Fruit fly (Drosophila melanogaster): Measurements from ENCODE around the gene Syx17.

The Syx17 gene

DNA sequence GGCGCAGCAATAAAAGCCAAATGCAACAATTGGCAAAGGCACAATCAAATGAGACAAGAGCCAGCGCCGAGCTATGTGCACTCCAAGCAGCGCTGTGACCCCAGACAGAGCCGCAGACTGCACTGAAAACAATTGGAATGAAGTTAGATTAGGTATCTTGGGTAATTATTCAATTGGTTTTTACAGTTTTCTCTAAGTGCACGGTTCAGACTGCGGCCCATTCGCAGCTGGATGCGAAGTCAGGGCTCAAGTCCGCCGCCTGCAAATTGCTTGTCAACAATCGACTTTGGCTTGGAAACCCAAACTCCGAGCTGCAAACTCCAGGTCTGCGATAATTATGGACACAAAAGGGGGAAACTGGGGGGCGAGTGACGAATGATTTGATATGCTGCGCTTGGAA is 9.6 kb upstream of the Syx17 start:
- TF ChIP-seq psq (optimal IDR thresholded peaks at IDR 0.05) (no peak), Sin3A (optimal IDR thresholded peaks at IDR 0.05) (no peak), h (optimal IDR thresholded peaks at IDR 0.05) (no peak), insv (optimal IDR thresholded peaks at IDR 0.05) (no peak), Myc (optimal IDR thresholded peaks at IDR 0.05) (no peak), ttk (optimal IDR thresholded peaks at IDR 0.05) (no peak)

DNA sequence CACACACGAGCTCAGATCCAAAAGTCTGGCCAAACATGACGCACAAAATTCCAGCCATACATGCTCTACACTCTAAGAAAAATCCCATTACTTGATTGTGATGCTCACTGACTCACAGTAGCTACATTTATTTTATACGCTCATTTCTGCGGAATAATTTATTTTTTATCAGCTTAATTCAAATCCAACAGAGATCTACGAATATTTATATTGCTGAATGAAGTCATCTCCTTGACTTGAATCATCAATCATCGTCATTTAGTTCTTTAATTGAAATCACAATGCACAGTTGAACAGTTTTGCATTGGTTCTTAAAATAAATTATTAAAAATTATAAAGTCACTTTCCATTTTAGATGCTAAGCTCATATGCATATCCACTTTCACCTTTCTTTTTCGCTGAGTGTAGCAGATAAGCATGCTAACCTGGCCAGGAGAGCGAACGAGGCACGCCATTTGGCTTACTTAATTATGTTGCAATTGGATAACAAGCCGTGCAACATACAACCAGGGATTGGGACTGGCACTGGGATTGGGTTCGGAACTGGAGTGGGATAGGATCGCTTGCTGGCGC is 7.7 kb upstream of the Syx17 start:
- TF ChIP-seq ttk (optimal IDR thresholded peaks at IDR 0.05): no peak
- TF ChIP-seq insv (optimal IDR thresholded peaks at IDR 0.05): no peak

DNA sequence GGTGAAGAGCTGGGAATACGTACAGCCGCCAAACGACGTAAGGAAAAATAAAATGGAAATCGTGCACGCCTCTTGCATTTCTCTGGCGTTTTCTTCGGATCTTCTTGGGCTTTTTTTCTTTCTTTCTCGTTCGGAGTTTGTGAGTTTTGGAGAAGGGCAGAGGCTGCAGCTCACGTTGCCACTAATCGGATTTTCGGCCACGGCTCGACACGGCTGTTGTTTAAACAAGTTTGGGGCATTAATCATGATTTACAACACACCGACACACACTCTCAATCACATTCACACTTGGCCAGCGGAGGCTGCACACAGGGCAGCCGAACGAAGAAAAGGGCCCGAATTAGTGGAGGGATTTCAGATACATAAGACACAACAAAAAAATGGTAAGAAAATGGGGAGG is 6.9 kb upstream of the Syx17 start:
- TF ChIP-seq Myc (optimal IDR thresholded peaks at IDR 0.05) (no peak), ttk (optimal IDR thresholded peaks at IDR 0.05) (no peak), insv (optimal IDR thresholded peaks at IDR 0.05) (no peak), h (optimal IDR thresholded peaks at IDR 0.05) (no peak), psq (optimal IDR thresholded peaks at IDR 0.05) (no peak), Sin3A (optimal IDR thresholded peaks at IDR 0.05) (no peak)

DNA sequence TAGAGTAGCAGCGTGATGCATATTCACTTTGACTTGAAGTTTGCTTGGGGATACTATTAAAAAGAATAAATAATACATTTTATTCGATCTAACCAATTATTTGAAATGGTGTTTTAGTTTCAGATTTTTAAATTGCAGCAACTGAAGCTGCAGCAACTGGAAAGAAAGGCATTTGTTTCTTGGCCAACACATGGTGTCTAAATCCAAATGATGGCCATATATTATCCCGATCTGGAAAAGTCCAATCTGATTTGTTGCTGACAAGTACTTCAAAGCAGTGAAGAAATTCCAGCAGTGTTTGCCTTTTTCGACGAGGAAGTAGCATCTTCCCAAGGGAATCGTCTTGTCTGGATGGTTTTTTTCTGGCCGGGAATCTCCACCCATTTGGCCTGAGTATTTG is 6.2 kb upstream of the Syx17 start:
- no peak for TF ChIP-seq h (optimal IDR thresholded peaks at IDR 0.05)
- no peak for TF ChIP-seq ttk (optimal IDR thresholded peaks at IDR 0.05)
- TF ChIP-seq psq (optimal IDR thresholded peaks at IDR 0.05): no peak
- TF ChIP-seq Sin3A (optimal IDR thresholded peaks at IDR 0.05): no peak
- TF ChIP-seq Myc (optimal IDR thresholded peaks at IDR 0.05): no peak
- no peak for TF ChIP-seq insv (optimal IDR thresholded peaks at IDR 0.05)

DNA sequence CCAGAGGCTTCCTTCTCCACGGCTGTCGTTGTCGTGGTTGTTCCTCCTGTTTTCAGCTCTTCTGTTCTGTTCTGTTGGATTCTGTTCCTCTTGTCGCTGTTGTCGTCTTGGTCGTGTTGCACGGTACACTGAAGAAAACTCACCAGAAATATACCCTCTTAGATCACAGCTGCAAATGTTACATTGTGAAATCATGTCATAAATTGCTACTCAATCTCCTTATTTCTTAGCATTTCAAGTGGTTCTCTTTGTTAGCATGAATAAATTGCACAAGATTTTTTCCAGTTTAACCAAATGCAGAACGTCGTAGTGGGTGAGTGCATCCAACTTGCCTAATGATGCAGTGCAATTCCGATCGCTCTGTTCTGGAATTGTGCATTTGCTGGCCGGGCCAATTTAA is 5.4 kb upstream of the Syx17 start:
- TF ChIP-seq Sin3A (optimal IDR thresholded peaks at IDR 0.05) (no peak), insv (optimal IDR thresholded peaks at IDR 0.05) (no peak), h (optimal IDR thresholded peaks at IDR 0.05) (no peak), ttk (optimal IDR thresholded peaks at IDR 0.05) (no peak), Myc (optimal IDR thresholded peaks at IDR 0.05) (no peak), psq (optimal IDR thresholded peaks at IDR 0.05) (no peak)

DNA sequence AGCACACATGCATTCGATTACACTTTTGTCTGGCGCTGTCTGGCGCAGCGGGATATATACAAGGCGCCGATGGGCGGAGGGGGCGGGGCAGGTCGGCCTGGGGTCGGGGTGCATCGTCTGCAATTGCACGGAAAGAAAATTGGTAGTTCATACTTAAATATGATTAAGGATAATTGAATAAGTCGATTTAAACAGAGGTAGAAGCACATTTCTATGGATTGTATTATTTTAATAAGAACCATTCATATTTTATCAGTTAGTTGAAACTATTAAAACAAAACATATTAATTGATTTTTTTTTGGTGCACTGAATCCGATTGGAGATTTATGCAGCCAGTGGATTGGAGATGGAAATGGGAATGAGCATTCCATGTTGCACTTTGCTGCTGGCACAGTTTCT is 3.4 kb upstream of the Syx17 start:
- TF ChIP-seq ttk (optimal IDR thresholded peaks at IDR 0.05) (no peak), h (optimal IDR thresholded peaks at IDR 0.05) (no peak), insv (optimal IDR thresholded peaks at IDR 0.05) (no peak)

DNA sequence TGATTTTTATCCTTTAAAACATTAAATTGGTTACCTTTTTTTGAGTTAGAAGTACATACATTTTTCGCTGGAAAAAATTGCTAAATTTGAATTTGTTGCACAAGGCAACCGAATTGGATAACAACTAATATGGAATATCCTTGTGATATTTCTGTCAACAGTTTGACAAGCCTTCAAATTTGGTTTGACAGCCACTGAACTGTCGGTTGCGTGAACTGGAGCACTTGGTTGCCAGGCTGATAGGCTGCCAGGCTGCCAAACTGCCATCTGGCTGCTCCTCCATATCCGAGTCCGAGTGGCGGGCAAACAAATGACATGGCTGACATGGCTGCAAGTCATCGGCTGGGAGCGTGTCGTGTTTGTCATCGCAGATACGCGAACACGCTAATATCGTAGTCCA is 2.0 kb upstream of the Syx17 start:
- no peak for TF ChIP-seq psq (optimal IDR thresholded peaks at IDR 0.05)
- no peak for TF ChIP-seq insv (optimal IDR thresholded peaks at IDR 0.05)
- no peak for TF ChIP-seq h (optimal IDR thresholded peaks at IDR 0.05)
- no peak for TF ChIP-seq ttk (optimal IDR thresholded peaks at IDR 0.05)
- no peak for TF ChIP-seq Myc (optimal IDR thresholded peaks at IDR 0.05)
- TF ChIP-seq Sin3A (optimal IDR thresholded peaks at IDR 0.05): no peak

DNA sequence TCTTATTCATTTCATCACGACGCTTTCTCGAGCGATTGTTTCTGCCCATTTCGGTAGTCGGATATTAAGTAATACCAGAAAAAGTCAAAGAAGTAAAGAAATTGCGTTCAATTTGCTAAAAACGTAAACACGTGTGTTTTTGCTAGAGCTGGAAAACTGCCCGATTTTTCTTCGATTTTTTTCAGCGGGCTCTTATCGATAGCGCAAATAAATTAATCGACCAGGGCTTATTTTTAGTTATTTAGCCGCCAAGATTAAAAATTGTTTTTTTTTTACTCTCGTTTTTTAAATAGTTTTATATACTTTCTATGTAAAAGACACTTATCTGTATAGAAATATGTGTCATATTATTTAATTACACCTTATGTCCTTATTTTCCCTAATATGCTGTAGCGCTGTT is 2.6 kb downstream of the Syx17 start, which contains the start of gene CG15019:
CG15019 (minus strand) TSS at position 138 of the 400 bp plus-strand sequence.
- no peak for TF ChIP-seq Sin3A (optimal IDR thresholded peaks at IDR 0.05)
- TF ChIP-seq psq (optimal IDR thresholded peaks at IDR 0.05): no peak
- no peak for TF ChIP-seq Myc (optimal IDR thresholded peaks at IDR 0.05)
- TF ChIP-seq insv (optimal IDR thresholded peaks at IDR 0.05): no peak

DNA sequence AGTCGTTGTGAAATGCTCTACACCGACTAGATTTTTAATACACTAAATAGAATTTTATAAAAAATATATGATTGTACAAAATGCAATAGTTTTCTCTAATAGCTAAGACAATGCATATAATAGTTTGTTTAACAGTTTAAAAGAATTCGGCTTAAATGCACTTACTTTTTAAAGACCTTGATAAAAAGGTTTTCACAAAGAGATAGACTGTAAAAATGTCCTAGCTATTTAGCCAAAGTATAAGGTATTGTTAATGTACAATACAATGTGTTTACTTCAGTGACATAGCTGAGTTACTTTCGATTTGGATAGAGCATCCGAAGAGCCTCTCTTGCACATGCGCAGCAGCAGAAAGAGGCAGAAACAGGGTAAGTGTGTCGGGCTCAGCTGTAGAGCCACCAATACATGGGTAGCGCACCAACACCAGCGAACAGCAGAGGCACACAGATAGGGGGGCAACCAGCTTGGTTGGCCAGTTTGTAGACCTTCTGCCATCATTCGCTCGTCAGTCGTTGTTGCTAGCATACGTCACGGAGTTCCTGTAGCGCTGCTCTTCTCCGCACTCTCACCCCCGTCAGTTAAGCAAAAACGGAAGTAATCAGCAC is 3.5 kb downstream of the Syx17 start, which contains the start of gene TP53INP:
TP53INP (plus strand) TSS at position 291 of the 605 bp plus-strand sequence.
- TF ChIP-seq ttk (optimal IDR thresholded peaks at IDR 0.05) (no peak), insv (optimal IDR thresholded peaks at IDR 0.05) (no peak), Sin3A (optimal IDR thresholded peaks at IDR 0.05) (no peak)

DNA sequence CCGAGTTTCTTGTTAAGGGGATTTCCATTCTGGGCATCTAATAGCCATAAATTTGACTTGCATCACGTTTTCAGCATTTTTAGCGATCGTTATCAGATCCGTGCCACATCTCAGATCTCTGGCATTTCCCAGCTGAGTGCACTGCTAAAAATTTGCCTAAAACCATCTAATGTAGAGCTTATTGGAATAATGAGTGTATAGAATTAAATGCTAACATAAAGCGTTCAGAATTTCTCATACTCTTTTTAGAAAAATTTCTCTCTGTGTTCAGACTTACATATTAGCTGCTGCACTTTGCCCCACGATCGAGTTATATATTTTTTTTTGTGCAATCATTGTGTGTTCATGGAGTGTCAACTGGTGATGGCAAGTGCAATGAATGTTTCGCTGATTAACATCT is 4.5 kb downstream of the Syx17 start:
- TF ChIP-seq insv (optimal IDR thresholded peaks at IDR 0.05) (no peak), h (optimal IDR thresholded peaks at IDR 0.05) (no peak), ttk (optimal IDR thresholded peaks at IDR 0.05) (no peak), psq (optimal IDR thresholded peaks at IDR 0.05) (no peak)

DNA sequence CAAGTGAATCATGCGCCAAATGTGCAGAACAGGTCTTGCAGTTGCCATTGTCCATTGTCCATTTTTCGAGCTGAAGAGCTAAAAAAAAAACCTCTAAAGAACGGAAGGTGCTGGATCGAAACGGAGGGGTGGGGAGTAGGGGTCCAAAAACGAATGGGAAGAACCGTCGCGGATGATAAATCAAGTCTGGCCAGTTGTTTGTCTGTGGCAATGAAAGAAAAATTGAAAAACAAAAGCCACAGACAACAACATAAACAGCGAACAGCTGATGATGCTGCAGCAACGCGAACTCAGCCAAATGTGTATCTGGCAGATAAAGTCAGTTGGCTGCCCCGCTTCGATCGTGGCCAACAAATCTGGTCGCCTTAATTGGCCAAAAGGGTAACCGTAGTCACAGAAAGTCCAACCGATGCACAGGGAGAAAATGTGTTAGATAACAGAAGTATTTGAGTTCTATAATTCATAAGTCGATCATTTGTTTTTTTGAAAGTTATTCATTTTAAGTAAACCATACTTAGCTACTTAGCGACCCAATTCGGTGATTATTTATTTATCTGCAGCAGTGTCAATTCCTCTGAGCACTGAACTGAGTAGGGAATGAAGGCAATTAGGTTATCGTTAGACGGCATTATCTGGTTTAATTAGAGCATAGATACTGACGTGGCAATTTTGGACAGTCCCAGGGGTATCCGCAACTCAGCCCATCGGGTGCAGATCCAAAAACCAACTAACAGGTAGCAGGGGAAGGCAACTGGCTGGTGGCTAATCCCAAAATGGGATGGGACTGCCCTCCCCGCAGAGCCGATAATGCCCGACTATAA is 5.2 kb downstream of the Syx17 start:
- TF ChIP-seq psq (optimal IDR thresholded peaks at IDR 0.05): no peak
- no peak for TF ChIP-seq h (optimal IDR thresholded peaks at IDR 0.05)
- no peak for TF ChIP-seq Myc (optimal IDR thresholded peaks at IDR 0.05)
- no peak for TF ChIP-seq insv (optimal IDR thresholded peaks at IDR 0.05)
- no peak for TF ChIP-seq Sin3A (optimal IDR thresholded peaks at IDR 0.05)
- no peak for TF ChIP-seq ttk (optimal IDR thresholded peaks at IDR 0.05)

DNA sequence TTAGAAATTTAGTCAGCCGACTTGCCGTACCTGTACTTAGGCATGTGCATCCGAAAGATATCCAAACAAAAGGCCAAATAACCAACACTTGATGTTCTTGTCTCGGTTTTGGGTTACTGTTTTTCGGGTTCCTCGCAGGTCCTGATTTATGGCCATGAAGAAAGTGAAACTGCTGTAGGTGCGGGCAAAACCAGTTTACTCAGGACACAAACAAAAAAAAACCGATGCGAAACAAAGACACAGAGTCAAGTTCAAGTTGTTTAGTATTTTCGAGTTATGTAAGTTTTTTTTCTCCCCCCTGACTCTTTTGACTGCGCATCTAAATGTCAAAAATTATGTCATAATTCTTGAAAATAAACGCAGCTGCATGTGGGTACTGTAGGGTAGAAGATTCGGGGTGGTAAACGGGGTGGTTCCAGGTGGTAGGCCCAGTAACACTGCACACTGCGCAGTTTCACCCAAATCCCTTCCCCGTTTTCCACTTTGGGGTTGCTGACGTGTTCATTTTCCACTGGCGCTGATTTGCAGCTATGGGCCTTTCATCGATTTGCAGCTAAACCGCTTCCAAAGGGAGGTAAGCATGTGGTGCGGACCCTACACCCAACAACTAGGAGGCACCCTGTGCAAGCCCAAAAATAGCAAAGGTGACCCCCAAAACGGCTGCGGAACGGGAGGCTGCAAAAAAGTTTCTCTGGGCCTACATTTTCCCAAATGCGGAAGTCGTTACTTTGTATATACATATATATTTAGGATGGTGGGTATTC is 6.0 kb downstream of the Syx17 start:
- no peak for TF ChIP-seq ttk (optimal IDR thresholded peaks at IDR 0.05)
- no peak for TF ChIP-seq h (optimal IDR thresholded peaks at IDR 0.05)
- TF ChIP-seq psq (optimal IDR thresholded peaks at IDR 0.05): no peak
